Worm (Caenorhabditis elegans) whole organism, L4 larva: ENCODE measurements around the gene ZK1307.4.

ENCODE experiments used
- D1046.2 ChIP-seq: fragments of 200-800 bp; sonication (Bioruptor generic); IDR thresholded peaks from 2 replicates; pipeline ENCODE4 v1.3.6; 2022; ENCODE audit warnings: missing genetic modification characterization, missing compliant biosample characterization
- F49E8.2 ChIP-seq: sonication (generic microtip); optimal IDR thresholded peaks from 2 replicates; lab custom pipeline; 2016; ENCODE audit warnings: missing compliant biosample characterization, mild to moderate bottlenecking, missing genetic modification characterization, borderline replicate concordance
- T20F7.1 ChIP-seq: fragments of 200-800 bp; sonication (Bioruptor generic); optimal IDR thresholded peaks from 2 replicates; lab custom pipeline; 2018; ENCODE audit warnings: mild to moderate bottlenecking, missing genetic modification characterization, missing compliant biosample characterization
- Y5F2A.4 ChIP-seq: fragments of 200-800 bp; sonication (Bioruptor generic); optimal IDR thresholded peaks from 2 replicates; lab custom pipeline; 2018; ENCODE audit warnings: mild to moderate bottlenecking, missing genetic modification characterization, missing compliant biosample characterization
- Y75B8A.6 ChIP-seq: fragments of 200-800 bp; sonication (Bioruptor generic); IDR thresholded peaks from 2 replicates; pipeline ENCODE4 v1.3.6; 2022; ENCODE audit warnings: missing genetic modification reagents, missing genetic modification characterization, missing compliant biosample characterization
- ZK546.5 ChIP-seq, 2 experiments: sonication (generic microtip); optimal IDR thresholded peaks; 2 replicates each; lab custom pipeline; 2017; ENCODE audit warnings: missing biosample characterization in 2 of 2, missing genetic modification characterization in 2 of 2
- aha-1 ChIP-seq: fragments of 150-350 bp; peaks from one replicate; lab custom pipeline; 2014; ENCODE audit warnings: missing biosample characterization, missing genetic modification characterization
- ama-1 ChIP-seq: fragments of 150-350 bp; optimal IDR thresholded peaks from 2 replicates; lab custom pipeline; 2014; ENCODE audit warnings: inconsistent platforms, mixed read lengths
- arid-1 ChIP-seq: fragments of 200-800 bp; sonication (Bioruptor generic); conservative IDR thresholded peaks from 2 replicates; pipeline ENCODE4 v1.3.6; 2022; ENCODE audit warnings: missing genetic modification reagents, missing genetic modification characterization, missing compliant biosample characterization
- ceh-82 ChIP-seq: sonication (generic microtip); optimal IDR thresholded peaks from 2 replicates; lab custom pipeline; 2017; ENCODE audit warnings: missing biosample characterization, missing genetic modification characterization
- cey-2 ChIP-seq: sonication (generic microtip); optimal IDR thresholded peaks from 3 replicates; lab custom pipeline; 2017; ENCODE audit warnings: missing genetic modification characterization, mild to moderate bottlenecking, missing compliant biosample characterization, antibody characterized with exemption, borderline replicate concordance; ENCODE audit not compliant: insufficient read depth
- ctbp-1 ChIP-seq: fragments of 200-800 bp; sonication (Bioruptor generic); IDR thresholded peaks from 2 replicates; pipeline ENCODE4 v1.3.6; 2022; ENCODE audit warnings: missing genetic modification reagents, missing genetic modification characterization, missing compliant biosample characterization
- daf-8 ChIP-seq: fragments of 200-800 bp; sonication (Bioruptor generic); IDR thresholded peaks from 2 replicates; pipeline ENCODE4 v1.3.6; 2022; ENCODE audit warnings: missing genetic modification characterization, missing compliant biosample characterization
- dmd-6 ChIP-seq: fragments of 200-800 bp; sonication (Bioruptor generic); IDR thresholded peaks from 2 replicates; pipeline ENCODE4 v1.3.6; 2022; ENCODE audit warnings: missing genetic modification reagents, missing genetic modification characterization, missing compliant biosample characterization
- dmd-8 ChIP-seq: fragments of 200-800 bp; sonication (Bioruptor generic); IDR thresholded peaks from 2 replicates; pipeline ENCODE4 v1.3.6; 2022; ENCODE audit warnings: missing genetic modification characterization, missing compliant biosample characterization
- duxl-1 ChIP-seq: sonication (generic microtip); optimal IDR thresholded peaks from 2 replicates; lab custom pipeline; 2016; ENCODE audit warnings: mild to moderate bottlenecking, missing genetic modification characterization, moderate library complexity, missing compliant biosample characterization; ENCODE audit not compliant: poor library complexity
- dve-1 ChIP-seq: sonication (generic microtip); optimal IDR thresholded peaks from 2 replicates; lab custom pipeline; 2017; ENCODE audit warnings: antibody characterized with exemption, mild to moderate bottlenecking, missing genetic modification characterization, missing compliant biosample characterization; ENCODE audit not compliant: insufficient read depth
- fkh-10 ChIP-seq: fragments of 150-350 bp; optimal IDR thresholded peaks from 2 replicates; lab custom pipeline; 2014; ENCODE audit warnings: missing biosample characterization, missing genetic modification reagents, missing genetic modification characterization
- gei-8 ChIP-seq: fragments of 200-800 bp; sonication (Bioruptor generic); optimal IDR thresholded peaks from 2 replicates; lab custom pipeline; 2018; ENCODE audit warnings: mild to moderate bottlenecking, missing genetic modification characterization, missing compliant biosample characterization
- hlh-11 ChIP-seq: fragments of 200-800 bp; sonication (Bioruptor generic); optimal IDR thresholded peaks from 2 replicates; lab custom pipeline; 2018; ENCODE audit warnings: mild to moderate bottlenecking, missing genetic modification characterization, missing compliant biosample characterization
- hlh-30 ChIP-seq: sonication (generic microtip); optimal IDR thresholded peaks from 2 replicates; lab custom pipeline; 2017; ENCODE audit warnings: antibody characterized with exemption, mild to moderate bottlenecking, missing genetic modification characterization, missing compliant biosample characterization; ENCODE audit not compliant: insufficient read depth
- lin-13 ChIP-seq: fragments of 150-350 bp; optimal IDR thresholded peaks from 2 replicates; lab custom pipeline; 2014; ENCODE audit warnings: missing biosample characterization, missing genetic modification reagents, missing genetic modification characterization
- lin-39 ChIP-seq: fragments of 150-350 bp; optimal IDR thresholded peaks from 2 replicates; lab custom pipeline; 2014; ENCODE audit warnings: missing biosample characterization, missing genetic modification reagents, missing genetic modification characterization
- lsy-2 ChIP-seq, 2 experiments: fragments of 150-350 bp in 1 of 2; sonication (generic microtip) in 1 of 2; optimal IDR thresholded peaks; 2 replicates each; lab custom pipeline; 2014 to 2017; ENCODE audit warnings: missing biosample characterization in 2 of 2, missing genetic modification characterization in 2 of 2
- madf-9 ChIP-seq: fragments of 200-800 bp; sonication (Bioruptor generic); conservative IDR thresholded peaks from 2 replicates; pipeline ENCODE4 v1.3.6; 2022; ENCODE audit warnings: missing genetic modification reagents, missing genetic modification characterization, missing compliant biosample characterization
- mdl-1 ChIP-seq, 2 experiments: fragments of 150-350 bp in 1 of 2; sonication (generic microtip) in 1 of 2; optimal IDR thresholded peaks; 2 replicates each; lab custom pipeline; 2014 to 2017; ENCODE audit warnings: missing biosample characterization in 2 of 2, missing genetic modification characterization in 2 of 2
- mep-1 ChIP-seq: fragments of 150-350 bp; sonication (generic microtip); optimal IDR thresholded peaks from 3 replicates; lab custom pipeline; 2014; ENCODE audit warnings: missing biosample characterization, missing genetic modification characterization
- mes-2 ChIP-seq: sonication (generic microtip); optimal IDR thresholded peaks from 2 replicates; lab custom pipeline; 2016; ENCODE audit warnings: missing genotype, mild to moderate bottlenecking, missing genetic modification characterization, missing compliant biosample characterization; ENCODE audit not compliant: poor library complexity, severe bottlenecking
- mxl-3 ChIP-seq: fragments of 200-800 bp; sonication (Bioruptor generic); optimal IDR thresholded peaks from 2 replicates; lab custom pipeline; 2018; ENCODE audit warnings: mild to moderate bottlenecking, missing genetic modification characterization, missing compliant biosample characterization
- nhr-11 ChIP-seq: fragments of 150-350 bp; optimal IDR thresholded peaks from 2 replicates; lab custom pipeline; 2014; ENCODE audit warnings: missing biosample characterization, missing genetic modification characterization
- nhr-111 ChIP-seq: fragments of 200-800 bp; sonication (Bioruptor generic); optimal IDR thresholded peaks from 2 replicates; lab custom pipeline; 2018; ENCODE audit warnings: mild to moderate bottlenecking, missing genetic modification characterization, missing compliant biosample characterization
- nhr-237 ChIP-seq: sonication (generic microtip); optimal IDR thresholded peaks from 2 replicates; lab custom pipeline; 2017; ENCODE audit warnings: missing biosample characterization, missing genetic modification characterization
- nhr-25 ChIP-seq: sonication (generic microtip); optimal IDR thresholded peaks from 2 replicates; lab custom pipeline; 2017; ENCODE audit warnings: missing genetic modification characterization, mild to moderate bottlenecking, missing compliant biosample characterization, antibody characterized with exemption, moderate library complexity, borderline replicate concordance; ENCODE audit not compliant: insufficient read depth
- nhr-28 ChIP-seq: fragments of 150-350 bp; optimal IDR thresholded peaks from 2 replicates; lab custom pipeline; 2014; ENCODE audit warnings: missing biosample characterization, missing genetic modification characterization
- nhr-48 ChIP-seq: sonication (generic microtip); optimal IDR thresholded peaks from 2 replicates; lab custom pipeline; 2016; ENCODE audit warnings: mild to moderate bottlenecking, missing genetic modification characterization, missing compliant biosample characterization
- nhr-6 ChIP-seq: fragments of 150-350 bp; optimal IDR thresholded peaks from 2 replicates; lab custom pipeline; 2014; ENCODE audit warnings: missing biosample characterization, missing genetic modification characterization
- nhr-77 ChIP-seq: fragments of 150-350 bp; optimal IDR thresholded peaks from 2 replicates; lab custom pipeline; 2014; ENCODE audit warnings: missing biosample characterization, missing genetic modification characterization
- pha-4 ChIP-seq, 2 experiments: fragments of 150-350 bp in 1 of 2; fragments of 200-800 bp in 1 of 2; sonication (Bioruptor generic) in 1 of 2; IDR thresholded peaks in 1 of 2; optimal IDR thresholded peaks in 1 of 2; 2 replicates each; pipeline versions ENCODE4 v1.3.6 to Lab custom; 2014 to 2022; ENCODE audit warnings: missing genetic modification characterization in 2 of 2, missing genetic modification reagents in 2 of 2, missing biosample characterization in 1 of 2, missing compliant biosample characterization in 1 of 2
- pqm-1 ChIP-seq: sonication (generic microtip); optimal IDR thresholded peaks from 2 replicates; lab custom pipeline; 2017; ENCODE audit warnings: missing biosample characterization, missing genetic modification characterization
- sdz-12 ChIP-seq: fragments of 200-800 bp; sonication (Bioruptor generic); optimal IDR thresholded peaks from 2 replicates; lab custom pipeline; 2018; ENCODE audit warnings: mild to moderate bottlenecking, missing genetic modification characterization, missing compliant biosample characterization
- snpc-4 ChIP-seq: fragments of 150-350 bp; optimal IDR thresholded peaks from 2 replicates; lab custom pipeline; 2014; ENCODE audit warnings: missing biosample characterization, missing genetic modification characterization
- spr-1 ChIP-seq: sonication (generic microtip); optimal IDR thresholded peaks from 2 replicates; lab custom pipeline; 2016; ENCODE audit warnings: mild to moderate bottlenecking, missing genetic modification characterization, missing compliant biosample characterization
- zag-1 ChIP-seq: fragments of 150-350 bp; optimal IDR thresholded peaks from 2 replicates; lab custom pipeline; 2014; ENCODE audit warnings: missing biosample characterization, missing genetic modification characterization
- zip-2 ChIP-seq: fragments of 150-350 bp; optimal IDR thresholded peaks from 2 replicates; lab custom pipeline; 2014; ENCODE audit warnings: missing biosample characterization, missing genetic modification characterization
- ztf-7 ChIP-seq: fragments of 150-350 bp; optimal IDR thresholded peaks from 2 replicates; lab custom pipeline; 2014; ENCODE audit warnings: missing biosample characterization, missing genetic modification characterization

The ZK1307.4 gene

DNA sequence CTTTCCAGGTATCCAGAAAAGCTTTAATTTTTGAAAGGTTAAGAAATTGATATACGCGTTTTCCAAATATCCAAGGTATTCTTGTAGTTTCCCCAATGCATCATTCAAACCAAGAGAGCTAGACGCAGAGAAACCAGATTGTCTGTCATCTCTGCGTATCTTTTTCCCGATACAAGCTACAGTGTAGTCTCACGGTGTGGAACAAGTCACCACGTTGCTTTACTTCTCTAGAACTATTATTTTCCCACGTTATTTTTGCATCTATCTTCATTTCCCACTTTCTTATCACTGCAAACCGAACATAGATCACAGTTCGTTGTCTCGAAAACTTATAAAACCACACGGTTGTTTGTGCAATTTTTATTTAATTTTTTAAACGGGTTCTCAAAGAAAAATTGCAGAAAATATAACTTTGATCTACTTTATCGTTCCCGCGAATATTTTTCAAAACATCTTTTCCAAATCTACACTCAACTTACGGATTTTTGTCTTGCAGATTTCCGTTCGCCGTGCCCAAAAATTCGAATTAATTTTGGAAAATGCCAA is 4.7 kb upstream of the ZK1307.4 start, which contains the start of gene gstk-1 (continued):
- TF ChIP-seq zag-1 (no peak), cey-2 (no peak), Y75B8A.6 (GFP tag; lab: Robert Waterston, UW) (no peak), pha-4 (GFP tag; IDR thresholded peaks at IDR 0.05; lab: Robert Waterston, UW) (no peak), pha-4 (tag; optimal IDR thresholded peaks at IDR 0.05; lab: Kevin White, UChicago) (no peak), aha-1 (tag; lab: Kevin White, UChicago) (peak; percentile 2), dmd-8 (GFP tag; lab: Robert Waterston, UW) (0 out of 2 replicates have a peak, but pooled peaks have one; percentile 25), F49E8.2 (tag; lab: Kevin White, UChicago) (no peak), nhr-111 (GFP tag; lab: Kevin White, UChicago) (no peak), gei-8 (GFP tag; lab: Kevin White, UChicago) (no peak), dve-1 (tag; lab: Kevin White, UChicago) (peak; percentile 58), daf-8 (GFP tag; lab: Robert Waterston, UW) (no peak), nhr-48 (tag; lab: Kevin White, UChicago) (peak; percentile 67), nhr-11 (tag; lab: Kevin White, UChicago) (no peak), arid-1 (GFP tag; lab: Robert Waterston, UW) (no peak), sdz-12 (GFP tag; lab: Kevin White, UChicago) (no peak), madf-9 (GFP tag; lab: Robert Waterston, UW) (no peak), hlh-11 (tag; lab: Kevin White, UChicago) (peak; percentile 68), mes-2 (tag; lab: Kevin White, UChicago) (no peak), lin-13 (peak; percentile 84), D1046.2 (GFP tag; lab: Robert Waterston, UW) (no peak), zip-2 (tag; lab: Kevin White, UChicago) (no peak), Y5F2A.4 (GFP tag; lab: Kevin White, UChicago) (no peak), ctbp-1 (no peak), mep-1 (tag; lab: Kevin White, UChicago) (peak; percentile 30), nhr-25 (no peak), ama-1 (lab: Kevin White, UChicago) (no peak), spr-1 (tag; lab: Kevin White, UChicago) (no peak), T20F7.1 (GFP tag; lab: Kevin White, UChicago) (peak; percentile 16), snpc-4 (tag; lab: Kevin White, UChicago) (no peak), nhr-28 (tag; lab: Kevin White, UChicago) (peak; percentile 62), ceh-82 (tag; lab: Kevin White, UChicago) (no peak), dmd-6 (GFP tag; lab: Robert Waterston, UW) (peak; percentile 90), mdl-1 (tag; optimal IDR thresholded peaks at IDR 0.05; lab: Kevin White, UChicago) (peak in 1 of 2 experiments; percentile 60), lsy-2 (tag; optimal IDR thresholded peaks at IDR 0.05; lab: Kevin White, UChicago) (no peak), ztf-7 (no peak), fkh-10 (GFP tag; lab: Kevin White, UChicago) (no peak), pqm-1 (tag; lab: Kevin White, UChicago) (peak; percentile 22), nhr-6 (tag; lab: Kevin White, UChicago) (no peak), duxl-1 (no peak), mxl-3 (GFP tag; lab: Kevin White, UChicago) (peak; percentile 98), ZK546.5 (tag; optimal IDR thresholded peaks at IDR 0.05; lab: Kevin White, UChicago) (no peak), nhr-237 (tag; lab: Kevin White, UChicago) (no peak), hlh-30 (no peak), lin-39 (no peak), nhr-77 (tag; lab: Kevin White, UChicago) (no peak)
